Fruit fly (Drosophila melanogaster) whole organism, pupa: ENCODE results near the gene CG10863.

Experiments
- CG12605 ChIP-seq: fragments of 200-800 bp; sonication (Bioruptor generic); IDR thresholded peaks from 2 replicates; pipeline ENCODE4 v1.3.6; 2022; ENCODE audit warnings: missing biosample characterization, missing genetic modification characterization
- CG14655 ChIP-seq: fragments of 200-800 bp; sonication (Bioruptor generic); optimal IDR thresholded peaks from 3 replicates; lab custom pipeline; 2017; ENCODE audit warnings: mild to moderate bottlenecking, missing biosample characterization, missing genetic modification reagents, missing genetic modification characterization
- CG15710 ChIP-seq: fragments of 200-800 bp; sonication (Bioruptor generic); optimal IDR thresholded peaks from 2 replicates; lab custom pipeline; 2018; ENCODE audit warnings: missing biosample characterization, mild to moderate bottlenecking, missing genetic modification characterization, moderate library complexity
- CG34367 ChIP-seq: fragments of 200-800 bp; sonication (Bioruptor generic); optimal IDR thresholded peaks from 2 replicates; lab custom pipeline; 2018; ENCODE audit warnings: missing biosample characterization, mild to moderate bottlenecking, missing genetic modification characterization
- CG8159 ChIP-seq: fragments of 200-800 bp; sonication (Bioruptor generic); optimal IDR thresholded peaks from 3 replicates; lab custom pipeline; 2018; ENCODE audit warnings: missing biosample characterization, mild to moderate bottlenecking, missing genetic modification characterization, moderate library complexity
- CG8301 ChIP-seq: fragments of 200-800 bp; sonication (Bioruptor generic); optimal IDR thresholded peaks from 2 replicates; lab custom pipeline; 2018; ENCODE audit warnings: missing biosample characterization, mild to moderate bottlenecking, missing genetic modification characterization
- D1 ChIP-seq: fragments of 200-800 bp; sonication (Bioruptor generic); optimal IDR thresholded peaks from 2 replicates; lab custom pipeline; 2018; ENCODE audit warnings: missing biosample characterization, mild to moderate bottlenecking, missing genetic modification characterization, moderate library complexity
- EcR ChIP-seq: fragments of 200-800 bp; sonication (Bioruptor generic); optimal IDR thresholded peaks from 3 replicates; lab custom pipeline; 2019; ENCODE audit warnings: missing biosample characterization, missing genetic modification characterization, mild to moderate bottlenecking, moderate library complexity, missing genetic modification reagents
- Pif1A ChIP-seq: fragments of 200-800 bp; sonication (Bioruptor generic); optimal IDR thresholded peaks from 3 replicates; lab custom pipeline; 2016; ENCODE audit warnings: missing biosample characterization, missing genetic modification characterization
- Pif1B ChIP-seq: fragments of 200-800 bp; sonication (Bioruptor generic); optimal IDR thresholded peaks from 3 replicates; lab custom pipeline; 2016; ENCODE audit warnings: missing biosample characterization, missing genetic modification characterization
- gl ChIP-seq: fragments of 200-800 bp; sonication (Bioruptor generic); optimal IDR thresholded peaks from 2 replicates; lab custom pipeline; 2018; ENCODE audit warnings: missing biosample characterization, mild to moderate bottlenecking, missing genetic modification characterization

DNA sequence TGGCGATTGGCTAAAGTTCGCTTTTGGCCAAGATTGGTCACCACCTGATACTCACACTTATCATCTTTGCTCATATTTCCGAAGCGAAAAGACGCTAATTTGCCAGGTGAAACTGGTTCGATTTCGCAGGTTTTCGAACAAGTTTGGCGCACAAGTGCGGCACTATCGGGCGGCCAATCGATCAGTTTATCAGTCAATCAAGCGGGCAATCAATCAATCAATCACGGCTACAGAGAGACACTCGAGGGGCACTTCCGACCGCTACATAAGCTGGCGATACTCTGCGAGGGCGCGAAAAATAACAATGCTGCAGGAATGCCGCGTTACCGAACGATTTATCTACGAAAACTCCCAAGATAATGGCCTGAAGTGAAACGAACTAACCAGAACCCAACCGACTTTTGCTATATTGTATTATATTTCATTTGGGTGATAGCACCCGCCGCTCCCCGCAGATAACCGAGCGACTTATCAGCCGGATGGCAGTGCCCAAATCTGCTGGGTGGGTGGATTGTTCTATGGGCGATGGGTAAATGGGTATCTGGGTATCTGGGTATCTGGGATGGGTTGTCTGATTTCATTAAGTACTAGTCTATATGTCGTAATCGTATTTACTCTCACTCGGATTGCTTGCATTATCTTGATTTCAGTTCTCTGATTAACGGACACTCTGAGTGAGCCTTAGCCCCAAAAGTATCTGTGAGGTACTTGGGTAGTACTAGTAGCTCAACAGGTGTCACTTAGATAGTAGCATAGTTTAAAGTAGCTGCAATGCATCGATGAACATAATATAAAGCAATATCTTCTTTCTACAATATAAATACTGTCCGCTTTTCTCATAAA, 13.1 kb downstream of the CG10863 start:
- no peak for TF ChIP-seq D1
- TF ChIP-seq Pif1A (GFP tag; lab: Kevin White, UChicago) = no peak
- TF ChIP-seq CG12605 (GFP tag; lab: Robert Waterston, UW) = no peak
- no peak for TF ChIP-seq CG14655
- no peak for TF ChIP-seq CG8301 (tag; lab: Kevin White, UChicago)
- TF ChIP-seq gl (tag; lab: Kevin White, UChicago) = no peak
- TF ChIP-seq EcR = no peak
- TF ChIP-seq Pif1B (GFP tag; lab: Kevin White, UChicago) = no peak
- TF ChIP-seq CG15710 (tag; lab: Kevin White, UChicago) = no peak
- no peak for TF ChIP-seq CG8159
- TF ChIP-seq CG34367 (tag; lab: Kevin White, UChicago) = no peak
